Worm (Caenorhabditis elegans) whole organism, L2 larva: ENCODE results near the gene lag-1.

Experiments
- ZK546.5 ChIP-seq: sonication (generic microtip); optimal IDR thresholded peaks from 2 replicates; lab custom pipeline; 2017; ENCODE audit warnings: missing biosample characterization, missing genetic modification characterization
- lin-39 ChIP-seq: fragments of 150-350 bp; optimal IDR thresholded peaks from 2 replicates; lab custom pipeline; 2014; ENCODE audit warnings: missing biosample characterization, missing genetic modification reagents, missing genetic modification characterization
- nhr-77 ChIP-seq: fragments of 150-350 bp; optimal IDR thresholded peaks from 2 replicates; lab custom pipeline; 2014; ENCODE audit warnings: missing biosample characterization, missing genetic modification characterization

- no peak for TF ChIP-seq nhr-77
- no peak for TF ChIP-seq ZK546.5 (tag; lab: Kevin White, UChicago)
- TF ChIP-seq lin-39, result no peak
These were observed 32.2 kb downstream of the lag-1 start, which contains the start of gene M03D4.4 for ce11 chrIV:6127252-6127930.
